Worm (Caenorhabditis elegans) whole organism, L1 larva: ENCODE results near the gene R05D3.12.
"Not testable (repeated sequence)": the region's sequence is repeated elsewhere in the genome, so short reads cannot be mapped to it uniquely, and the experiment has no call there.

Source experiments
- ceh-63 ChIP-seq: fragments of 200-800 bp; sonication (Bioruptor generic); optimal IDR thresholded peaks from 2 replicates; lab custom pipeline; 2018; ENCODE audit warnings: mild to moderate bottlenecking, missing genetic modification characterization, missing compliant biosample characterization
- fkh-10 ChIP-seq: sonication (generic microtip); optimal IDR thresholded peaks from 2 replicates; lab custom pipeline; 2017; ENCODE audit warnings: missing biosample characterization, missing genetic modification reagents, missing genetic modification characterization
- jun-1 ChIP-seq: fragments of 150-350 bp; optimal IDR thresholded peaks from 2 replicates; lab custom pipeline; 2014; ENCODE audit warnings: missing biosample characterization, missing genetic modification reagents, missing genetic modification characterization
- lin-13 ChIP-seq: fragments of 150-350 bp; optimal IDR thresholded peaks from 2 replicates; lab custom pipeline; 2014; ENCODE audit warnings: missing biosample characterization, missing genetic modification reagents, missing genetic modification characterization
- lir-3 ChIP-seq: sonication (generic microtip); optimal IDR thresholded peaks from 2 replicates; lab custom pipeline; 2016; ENCODE audit warnings: mild to moderate bottlenecking, missing genetic modification characterization, moderate library complexity, missing compliant biosample characterization; ENCODE audit not compliant: poor library complexity
- lsy-2 ChIP-seq, 2 experiments: fragments of 150-350 bp; optimal IDR thresholded peaks; 2 replicates each; lab custom pipeline; 2014; ENCODE audit warnings: missing biosample characterization in 2 of 2, missing genetic modification characterization in 2 of 2
- mdl-1 ChIP-seq, 2 experiments: fragments of 150-350 bp; optimal IDR thresholded peaks; 2 replicates each; lab custom pipeline; 2014 to 2017; ENCODE audit warnings: missing biosample characterization in 2 of 2, missing genetic modification characterization in 2 of 2, inconsistent platforms in 1 of 2
- nhr-76 ChIP-seq: sonication (generic microtip); optimal IDR thresholded peaks from 2 replicates; lab custom pipeline; 2017; ENCODE audit warnings: missing biosample characterization, missing genetic modification characterization
- nhr-90 ChIP-seq: sonication (generic microtip); optimal IDR thresholded peaks from 2 replicates; lab custom pipeline; 2016; ENCODE audit warnings: mild to moderate bottlenecking, missing genetic modification characterization, missing compliant biosample characterization; ENCODE audit not compliant: poor library complexity
- pqm-1 ChIP-seq: sonication (generic microtip); optimal IDR thresholded peaks from 3 replicates; lab custom pipeline; 2017; ENCODE audit warnings: missing biosample characterization, missing genetic modification characterization
- tlp-1 ChIP-seq: fragments of 150-350 bp; optimal IDR thresholded peaks from 2 replicates; lab custom pipeline; 2014; ENCODE audit warnings: missing biosample characterization, missing genetic modification characterization
- unc-62 ChIP-seq: fragments of 150-350 bp; optimal IDR thresholded peaks from 2 replicates; lab custom pipeline; 2014; ENCODE audit warnings: missing biosample characterization, missing genetic modification reagents, missing genetic modification characterization

- not testable (repeated sequence) for TF ChIP-seq lir-3 (tag; lab: Kevin White, UChicago); nhr-90 (tag; lab: Kevin White, UChicago); lin-13; lsy-2 (tag; optimal IDR thresholded peaks at IDR 0.05; lab: Kevin White, UChicago); pqm-1 (tag; lab: Kevin White, UChicago); fkh-10 (GFP tag; lab: Kevin White, UChicago); mdl-1 (tag; optimal IDR thresholded peaks at IDR 0.05; lab: Kevin White, UChicago); ceh-63 (GFP tag; lab: Kevin White, UChicago); nhr-76; tlp-1 (tag; lab: Kevin White, UChicago); jun-1; unc-62 (GFP tag; lab: Kevin White, UChicago)
These were observed 32.9 kb upstream of the R05D3.12 start, which contains the start of gene clc-29 for ce11 chrIII:8347822-8348221.
